Worm (Caenorhabditis elegans): ENCODE measurements around the gene srt-29.

Gene srt-29

DNA sequence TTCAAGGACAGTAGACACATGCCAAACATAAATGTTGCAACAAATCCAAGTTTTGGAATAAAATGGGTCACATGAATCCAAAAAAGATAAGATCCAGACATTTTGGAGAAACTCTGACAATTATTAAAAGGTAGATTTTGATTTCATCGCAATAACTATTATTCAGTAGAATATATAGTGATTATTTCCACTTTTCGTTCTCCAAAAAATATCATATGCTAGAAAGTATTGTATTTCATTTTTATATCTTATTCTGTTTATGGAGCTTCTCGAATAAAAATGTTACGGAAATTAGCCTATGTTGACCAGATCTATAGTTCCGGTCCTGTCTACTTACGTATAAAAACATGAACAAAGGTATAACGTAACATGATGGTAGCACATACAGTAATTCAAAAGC, 8.2 kb upstream of the srt-29 start, which contains the start of gene str-13:
Gene str-13, minus strand, starts transcription at position 101 of the 400 bp plus-strand sequence.
- TF ChIP-seq ceh-82 (tag; optimal IDR thresholded peaks at IDR 0.05) (no peak), hmg-11 (tag; optimal IDR thresholded peaks at IDR 0.05) (no peak), ztf-4 (tag; optimal IDR thresholded peaks at IDR 0.05) (no peak), elt-3 (tag; optimal IDR thresholded peaks at IDR 0.05) (no peak), zag-1 (tag; optimal IDR thresholded peaks at IDR 0.05) (no peak)

ce11 chrV:2725225-2725624, 6.3 kb upstream of the srt-29 start, which contains the start of gene srg-59:
TSS of gene srg-59 (minus strand) at chrV:2725325.
- TF ChIP-seq egl-5 (tag; optimal IDR thresholded peaks at IDR 0.05) (no peak), nhr-28 (tag; optimal IDR thresholded peaks at IDR 0.05) (no peak), lin-39 (tag; optimal IDR thresholded peaks at IDR 0.05) (no peak), nhr-12 (tag; optimal IDR thresholded peaks at IDR 0.05) (no peak), ztf-11 (tag; optimal IDR thresholded peaks at IDR 0.05) (no peak), daf-12 (tag; optimal IDR thresholded peaks at IDR 0.05) (no peak), sea-2 (GFP tag; optimal IDR thresholded peaks at IDR 0.05) (no peak), unc-62 (GFP tag; optimal IDR thresholded peaks at IDR 0.05) (no peak), eor-1 (tag; optimal IDR thresholded peaks at IDR 0.05) (no peak), snpc-4 (tag; optimal IDR thresholded peaks at IDR 0.05) (no peak), skn-1 (tag; optimal IDR thresholded peaks at IDR 0.05) (no peak), nhr-76 (tag; optimal IDR thresholded peaks at IDR 0.05) (no peak)

DNA sequence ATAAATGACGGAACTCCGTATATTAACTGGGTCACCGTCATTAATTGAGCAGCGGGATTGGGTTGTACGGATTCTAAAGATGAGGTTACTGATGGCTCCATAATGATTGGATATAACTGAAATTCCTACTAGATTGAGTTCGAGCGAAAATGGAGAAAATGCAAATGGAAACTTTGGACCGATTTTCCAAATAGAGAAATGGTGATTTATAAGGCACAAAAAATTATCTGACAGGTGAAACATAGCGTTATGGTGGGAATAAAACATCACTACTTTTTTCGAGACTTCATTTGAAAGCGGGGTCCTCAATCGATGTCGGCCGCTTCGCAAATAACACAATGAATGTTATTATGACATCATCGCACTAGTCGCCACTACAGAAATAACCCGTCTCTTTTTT, 3.6 kb upstream of the srt-29 start, which contains the start of gene srg-60:
Gene srg-60, minus strand, starts transcription at position 101 of the 400 bp plus-strand sequence.
- TF ChIP-seq egl-27 (tag; optimal IDR thresholded peaks at IDR 0.05) (no peak), hmg-11 (tag; optimal IDR thresholded peaks at IDR 0.05) (no peak)

DNA sequence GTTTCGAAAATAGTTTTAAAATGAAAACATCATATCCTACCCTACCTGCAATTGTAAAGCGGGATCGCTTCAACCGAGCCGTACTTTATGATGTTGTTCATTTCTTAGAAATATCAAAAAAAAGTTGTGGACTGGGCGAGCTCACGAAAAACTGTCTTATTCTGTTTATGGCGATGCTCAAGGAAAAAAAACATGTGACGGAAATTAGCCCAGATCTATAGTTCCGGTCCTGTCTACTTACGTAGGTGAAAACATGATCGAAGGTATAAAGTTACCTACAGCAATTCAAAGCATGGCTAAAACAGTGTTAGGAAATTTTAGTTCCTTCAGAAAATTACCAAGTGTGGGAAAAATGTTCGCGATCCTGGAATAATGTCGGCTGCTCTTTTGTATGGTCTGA, 1.8 kb upstream of the srt-29 start, which contains the start of gene srt-27:
Gene srt-27, minus strand, starts transcription at position 101 of the 400 bp plus-strand sequence.
- no peak for TF ChIP-seq unc-39 (tag; optimal IDR thresholded peaks at IDR 0.05)
- no peak for TF ChIP-seq elt-1 (tag; optimal IDR thresholded peaks at IDR 0.05)
- no peak for TF ChIP-seq lin-15B (tag; optimal IDR thresholded peaks at IDR 0.05)
- TF ChIP-seq elt-2 (tag; optimal IDR thresholded peaks at IDR 0.05): no peak
- TF ChIP-seq nhr-43 (tag; optimal IDR thresholded peaks at IDR 0.05; ENCODE audit: poor library complexity, severe bottlenecking): no peak
- no peak for TF ChIP-seq skn-1 (tag; optimal IDR thresholded peaks at IDR 0.05)
- no peak for TF ChIP-seq mml-1 (tag; optimal IDR thresholded peaks at IDR 0.05)
- TF ChIP-seq nhr-28 (tag; optimal IDR thresholded peaks at IDR 0.05): no peak
- TF ChIP-seq nhr-237 (tag; optimal IDR thresholded peaks at IDR 0.05): no peak

DNA sequence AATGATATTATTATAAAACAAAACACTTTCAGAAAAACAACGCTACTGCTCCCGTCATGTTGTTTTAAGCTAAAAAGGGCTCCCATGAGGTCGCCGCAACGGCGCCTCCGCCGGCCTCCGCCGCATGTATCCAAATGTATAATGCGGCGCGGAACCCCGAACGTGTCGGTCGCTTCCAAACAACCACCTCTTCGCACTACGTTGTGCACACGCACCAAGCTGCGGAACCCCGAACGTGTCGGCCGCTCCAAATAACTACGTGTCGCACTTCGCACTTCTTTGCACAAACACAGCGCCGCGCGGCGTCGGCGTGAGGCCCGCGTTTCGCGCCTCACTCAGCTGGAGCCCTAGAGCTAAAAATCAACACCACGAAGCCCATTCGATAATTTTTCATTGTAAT, 2.0 kb downstream of the srt-29 start:
- no peak for TF ChIP-seq nhr-28 (tag; optimal IDR thresholded peaks at IDR 0.05)
- no peak for TF ChIP-seq ztf-11 (tag; optimal IDR thresholded peaks at IDR 0.05)
- no peak for TF ChIP-seq jun-1 (tag; optimal IDR thresholded peaks at IDR 0.05)
- no peak for TF ChIP-seq elt-1 (tag; optimal IDR thresholded peaks at IDR 0.05)
- TF ChIP-seq R02D3.7 (tag; optimal IDR thresholded peaks at IDR 0.05): no peak
- TF ChIP-seq lsy-12 (tag; optimal IDR thresholded peaks at IDR 0.05): no peak
- TF ChIP-seq egl-5 (tag; optimal IDR thresholded peaks at IDR 0.05): no peak
- TF ChIP-seq skn-1 (tag; optimal IDR thresholded peaks at IDR 0.05): no peak
- TF ChIP-seq nhr-12 (tag; optimal IDR thresholded peaks at IDR 0.05): no peak

DNA sequence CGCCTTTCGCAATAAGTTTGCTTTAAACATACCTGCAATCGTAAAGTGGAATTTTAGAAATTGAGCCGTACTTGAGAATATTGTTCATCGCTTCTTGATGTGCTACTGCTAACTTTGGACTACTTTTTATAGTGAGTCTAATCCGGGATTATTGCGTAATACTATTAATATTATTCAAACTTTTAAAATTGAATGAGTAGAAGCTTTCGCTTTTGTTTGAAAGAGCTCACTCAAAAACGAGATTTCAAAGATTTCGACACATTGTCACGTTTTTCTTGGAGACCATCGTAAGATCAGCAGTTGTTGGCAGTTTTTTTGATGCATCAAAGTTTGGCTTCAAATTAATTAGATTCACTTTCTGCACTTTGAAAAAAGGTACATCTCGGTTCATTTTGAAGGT, 5.4 kb downstream of the srt-29 start, which contains the start of gene srt-28:
Gene srt-28, minus strand, starts transcription at position 101 of the 400 bp plus-strand sequence.
- no peak for TF ChIP-seq nhr-11 (tag; optimal IDR thresholded peaks at IDR 0.05)
- no peak for TF ChIP-seq nhr-28 (tag; optimal IDR thresholded peaks at IDR 0.05)
- TF ChIP-seq fkh-10 (GFP tag; optimal IDR thresholded peaks at IDR 0.05): no peak
- TF ChIP-seq nhr-12 (tag; optimal IDR thresholded peaks at IDR 0.05): no peak
- TF ChIP-seq ceh-82 (tag; optimal IDR thresholded peaks at IDR 0.05): no peak
- TF ChIP-seq jun-1 (tag; optimal IDR thresholded peaks at IDR 0.05): no peak

DNA sequence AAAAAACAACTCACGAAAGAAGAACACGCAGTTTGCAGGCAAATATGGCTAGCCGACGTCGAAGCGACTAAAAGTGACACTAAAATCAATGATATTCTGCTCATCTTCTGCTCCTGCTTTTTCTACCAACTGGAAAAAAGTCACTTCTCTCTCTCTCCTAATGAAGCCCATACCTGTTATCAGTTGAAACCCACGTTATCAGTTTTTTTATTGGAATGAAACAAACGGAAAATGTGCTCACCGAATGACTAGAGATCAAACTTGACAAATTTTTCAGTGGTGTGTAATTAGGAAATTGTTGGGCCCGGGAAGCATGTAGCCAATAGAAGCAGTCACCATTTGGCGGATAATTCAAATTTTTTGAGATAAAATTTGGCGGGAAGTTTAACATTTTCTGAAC, 7.5 kb downstream of the srt-29 start, which contains the start of gene C24B9.3:
Gene C24B9.3, minus strand, starts transcription at position 171 of the 400 bp plus-strand sequence.
- TF ChIP-seq hmg-11 (tag; optimal IDR thresholded peaks at IDR 0.05) (no peak), elt-2 (tag; optimal IDR thresholded peaks at IDR 0.05) (peak; percentile 86), nfya-1 (tag; optimal IDR thresholded peaks at IDR 0.05; ENCODE audit: insufficient read depth) (peak; percentile 14), elt-1 (tag; optimal IDR thresholded peaks at IDR 0.05) (no peak), pqm-1 (tag; optimal IDR thresholded peaks at IDR 0.05) (peak; percentile 80), nhr-67 (tag; optimal IDR thresholded peaks at IDR 0.05) (no peak)

All from whole organism, L3 larva.